Worm (Caenorhabditis elegans) whole organism, L4/young adult: ENCODE results near the gene ZC204.13.

Source experiments
- W03F9.2 ChIP-seq: fragments of 150-350 bp; optimal IDR thresholded peaks from 2 replicates; lab custom pipeline; 2014; ENCODE audit warnings: missing biosample characterization, missing genetic modification characterization
- dao-5 ChIP-seq: sonication (generic microtip); optimal IDR thresholded peaks from 2 replicates; lab custom pipeline; 2016; ENCODE audit warnings: missing genotype, missing genetic modification characterization, moderate library complexity, missing compliant biosample characterization
- him-1 ChIP-seq: sonication (generic microtip); optimal IDR thresholded peaks from 2 replicates; lab custom pipeline; 2016; ENCODE audit warnings: missing genotype, missing genetic modification reagents, missing genetic modification characterization, missing compliant biosample characterization

ce11 chrII:1692827-1693226 lies 32.0 kb upstream of the ZC204.13 start, which contains the start of gene fbxc-21:
- TF ChIP-seq him-1 (tag; lab: Kevin White, UChicago) (no peak), W03F9.2 (tag; lab: Kevin White, UChicago) (no peak), dao-5 (tag; lab: Kevin White, UChicago) (no peak)
